Fruit fly (Drosophila melanogaster) Kc167 (cell line): Measurements from ENCODE around the gene CG3552.

Source experiments
- Myc ChIP-seq: fragments of >200 bp; optimal IDR thresholded peaks from 2 replicates; lab custom pipeline; 2017; ENCODE audit warnings: missing external identifiers
- Sin3A ChIP-seq: fragments of >200 bp; optimal IDR thresholded peaks from 2 replicates; lab custom pipeline; 2018; ENCODE audit warnings: missing external identifiers
- psq ChIP-seq: fragments of >200 bp; optimal IDR thresholded peaks from 2 replicates; lab custom pipeline; 2017; ENCODE audit warnings: missing external identifiers

dm6 chr3L:9422636-9423419, 33.3 kb upstream of the CG3552 start, which contains the start of gene aay:
- TF ChIP-seq Sin3A (lab: Kevin White, UChicago) (no peak), Myc (no peak), psq (no peak)
